Worm (Caenorhabditis elegans) whole organism, late embryonic: ENCODE results near the gene clc-12.

Experiments
- C38D4.7 ChIP-seq: fragments of 200-800 bp; sonication (Bioruptor generic); optimal IDR thresholded peaks from 2 replicates; lab custom pipeline; 2018; ENCODE audit warnings: mild to moderate bottlenecking, missing genetic modification characterization, moderate library complexity, missing compliant biosample characterization
- T23F11.4 ChIP-seq: fragments of 200-800 bp; sonication (Bioruptor generic); optimal IDR thresholded peaks from 2 replicates; lab custom pipeline; 2018; ENCODE audit warnings: mild to moderate bottlenecking, missing genetic modification characterization, missing compliant biosample characterization
- ahr-1 ChIP-seq: sonication (generic microtip); optimal IDR thresholded peaks from 2 replicates; lab custom pipeline; 2016; ENCODE audit warnings: missing genetic modification characterization, missing compliant biosample characterization
- ceh-19 ChIP-seq: fragments of 200-800 bp; sonication (Bioruptor generic); optimal IDR thresholded peaks from 2 replicates; lab custom pipeline; 2018; ENCODE audit warnings: mild to moderate bottlenecking, missing genetic modification characterization, missing compliant biosample characterization
- ceh-22 ChIP-seq: sonication (generic microtip); optimal IDR thresholded peaks from 2 replicates; lab custom pipeline; 2017; ENCODE audit warnings: missing biosample characterization, missing genetic modification characterization
- ceh-30 ChIP-seq: fragments of 150-350 bp; optimal IDR thresholded peaks from 2 replicates; lab custom pipeline; 2014; ENCODE audit warnings: missing biosample characterization, missing genetic modification characterization
- ceh-34 ChIP-seq: sonication (generic microtip); optimal IDR thresholded peaks from 2 replicates; lab custom pipeline; 2016; ENCODE audit warnings: mild to moderate bottlenecking, missing genetic modification characterization, missing compliant biosample characterization
- ceh-45 ChIP-seq: fragments of 200-800 bp; sonication (Bioruptor generic); IDR thresholded peaks from 2 replicates; pipeline ENCODE4 v1.3.6; 2022; ENCODE audit warnings: missing genetic modification reagents, missing genetic modification characterization, missing compliant biosample characterization
- ceh-9 ChIP-seq: sonication (generic microtip); optimal IDR thresholded peaks from 2 replicates; lab custom pipeline; 2016; ENCODE audit warnings: mild to moderate bottlenecking, missing genetic modification characterization, inconsistent platforms, missing compliant biosample characterization
- dmd-4 ChIP-seq: sonication (generic microtip); optimal IDR thresholded peaks from 2 replicates; lab custom pipeline; 2016; ENCODE audit warnings: borderline replicate concordance, missing genetic modification characterization, missing compliant biosample characterization
- dve-1 ChIP-seq: sonication (generic microtip); optimal IDR thresholded peaks from 2 replicates; lab custom pipeline; 2017; ENCODE audit warnings: antibody characterized with exemption, mild to moderate bottlenecking, missing genetic modification characterization, missing compliant biosample characterization
- elt-4 ChIP-seq: sonication (generic microtip); optimal IDR thresholded peaks from 2 replicates; lab custom pipeline; 2016; ENCODE audit warnings: missing genetic modification characterization, missing compliant biosample characterization
- ets-4 ChIP-seq: sonication (generic microtip); optimal IDR thresholded peaks from 2 replicates; lab custom pipeline; 2016; ENCODE audit warnings: missing genetic modification characterization, missing compliant biosample characterization
- eyg-1 ChIP-seq: sonication (generic microtip); optimal IDR thresholded peaks from 2 replicates; lab custom pipeline; 2016; ENCODE audit warnings: missing genotype, missing genetic modification characterization, missing compliant biosample characterization
- fax-1 ChIP-seq: sonication (generic microtip); optimal IDR thresholded peaks from 2 replicates; lab custom pipeline; 2016; ENCODE audit warnings: missing genotype, missing genetic modification characterization, missing compliant biosample characterization
- hlh-15 ChIP-seq: sonication (generic microtip); optimal IDR thresholded peaks from 2 replicates; lab custom pipeline; 2016; ENCODE audit warnings: missing genetic modification characterization, missing compliant biosample characterization
- hlh-30 ChIP-seq: sonication (generic microtip); optimal IDR thresholded peaks from 2 replicates; lab custom pipeline; 2017; ENCODE audit warnings: antibody characterized with exemption, missing genetic modification characterization, missing compliant biosample characterization; ENCODE audit not compliant: insufficient read depth
- lin-11 ChIP-seq: fragments of 200-800 bp; sonication (Bioruptor generic); optimal IDR thresholded peaks from 2 replicates; lab custom pipeline; 2018; ENCODE audit warnings: mild to moderate bottlenecking, missing genetic modification characterization, missing compliant biosample characterization
- nfya-1 ChIP-seq: sonication (generic microtip); optimal IDR thresholded peaks from 2 replicates; lab custom pipeline; 2017; ENCODE audit warnings: missing genetic modification characterization, mild to moderate bottlenecking, missing compliant biosample characterization, antibody characterized with exemption, moderate library complexity
- nhr-232 ChIP-seq: sonication (generic microtip); optimal IDR thresholded peaks from 2 replicates; lab custom pipeline; 2016; ENCODE audit warnings: missing genetic modification characterization, missing compliant biosample characterization
- npax-4 ChIP-seq: sonication (generic microtip); optimal IDR thresholded peaks from 2 replicates; lab custom pipeline; 2016; ENCODE audit warnings: missing genetic modification characterization, missing compliant biosample characterization
- odd-2 ChIP-seq: sonication (generic microtip); optimal IDR thresholded peaks from 2 replicates; lab custom pipeline; 2017; ENCODE audit warnings: antibody characterized with exemption, mild to moderate bottlenecking, missing genetic modification characterization, missing compliant biosample characterization
- pag-3 ChIP-seq: sonication (generic microtip); optimal IDR thresholded peaks from 2 replicates; lab custom pipeline; 2016; ENCODE audit warnings: missing compliant biosample characterization, missing genetic modification characterization, borderline replicate concordance
- pax-1 ChIP-seq: fragments of 150-350 bp; optimal IDR thresholded peaks from 2 replicates; lab custom pipeline; 2014; ENCODE audit warnings: missing biosample characterization, missing genetic modification characterization
- pha-2 ChIP-seq: sonication (generic microtip); optimal IDR thresholded peaks from 2 replicates; lab custom pipeline; 2017; ENCODE audit warnings: mild to moderate bottlenecking, missing genetic modification characterization, missing compliant biosample characterization
- pha-4 ChIP-seq: fragments of 150-350 bp; optimal IDR thresholded peaks from 2 replicates; lab custom pipeline; 2018; ENCODE audit warnings: missing biosample characterization, missing genetic modification reagents, missing genetic modification characterization
- rnt-1 ChIP-seq: sonication (generic microtip); optimal IDR thresholded peaks from 2 replicates; lab custom pipeline; 2016; ENCODE audit warnings: missing genetic modification characterization, missing compliant biosample characterization
- sdc-2 ChIP-seq: sonication (generic microtip); optimal IDR thresholded peaks from 2 replicates; lab custom pipeline; 2016; ENCODE audit warnings: missing genotype, missing genetic modification characterization, missing compliant biosample characterization
- sox-2 ChIP-seq: fragments of 200-800 bp; sonication (Bioruptor generic); IDR thresholded peaks from 2 replicates; pipeline ENCODE4 v1.3.6; 2022; ENCODE audit warnings: missing genetic modification reagents, missing genetic modification characterization, missing compliant biosample characterization
- sox-4 ChIP-seq: sonication (generic microtip); optimal IDR thresholded peaks from 2 replicates; lab custom pipeline; 2017; ENCODE audit warnings: mild to moderate bottlenecking, missing genetic modification characterization, inconsistent platforms, missing compliant biosample characterization
- tbx-2 ChIP-seq: sonication (generic microtip); optimal IDR thresholded peaks from 2 replicates; lab custom pipeline; 2016; ENCODE audit warnings: missing genetic modification characterization, missing compliant biosample characterization
- tbx-7 ChIP-seq: sonication (generic microtip); optimal IDR thresholded peaks from 2 replicates; lab custom pipeline; 2016; ENCODE audit warnings: missing genotype, missing genetic modification characterization, missing compliant biosample characterization
- unc-3 ChIP-seq, 2 experiments: fragments of 200-800 bp in 1 of 2; sonication (Bioruptor generic) in 1 of 2; sonication (generic microtip) in 1 of 2; conservative IDR thresholded peaks in 1 of 2; optimal IDR thresholded peaks in 1 of 2; 2 replicates each; pipeline versions ENCODE4 v1.3.6 to Lab custom; 2016 to 2022; ENCODE audit warnings: missing compliant biosample characterization in 2 of 2, missing genetic modification characterization in 2 of 2, missing genetic modification reagents in 1 of 2
- unc-42 ChIP-seq: sonication (generic microtip); optimal IDR thresholded peaks from 2 replicates; lab custom pipeline; 2016; ENCODE audit warnings: missing genotype, missing genetic modification characterization, missing compliant biosample characterization
- unc-55 ChIP-seq: sonication (generic microtip); optimal IDR thresholded peaks from 2 replicates; lab custom pipeline; 2017; ENCODE audit warnings: missing biosample characterization, missing genetic modification reagents, missing genetic modification characterization
- unc-86 ChIP-seq: sonication (generic microtip); optimal IDR thresholded peaks from 2 replicates; lab custom pipeline; 2016; ENCODE audit warnings: missing genetic modification characterization, missing compliant biosample characterization
- zip-5 ChIP-seq: sonication (generic microtip); optimal IDR thresholded peaks from 2 replicates; lab custom pipeline; 2016; ENCODE audit warnings: missing genetic modification characterization, missing compliant biosample characterization
- ztf-16 ChIP-seq: sonication (generic microtip); optimal IDR thresholded peaks from 2 replicates; lab custom pipeline; 2017; ENCODE audit warnings: missing genetic modification characterization, missing compliant biosample characterization

The clc-12 gene

DNA sequence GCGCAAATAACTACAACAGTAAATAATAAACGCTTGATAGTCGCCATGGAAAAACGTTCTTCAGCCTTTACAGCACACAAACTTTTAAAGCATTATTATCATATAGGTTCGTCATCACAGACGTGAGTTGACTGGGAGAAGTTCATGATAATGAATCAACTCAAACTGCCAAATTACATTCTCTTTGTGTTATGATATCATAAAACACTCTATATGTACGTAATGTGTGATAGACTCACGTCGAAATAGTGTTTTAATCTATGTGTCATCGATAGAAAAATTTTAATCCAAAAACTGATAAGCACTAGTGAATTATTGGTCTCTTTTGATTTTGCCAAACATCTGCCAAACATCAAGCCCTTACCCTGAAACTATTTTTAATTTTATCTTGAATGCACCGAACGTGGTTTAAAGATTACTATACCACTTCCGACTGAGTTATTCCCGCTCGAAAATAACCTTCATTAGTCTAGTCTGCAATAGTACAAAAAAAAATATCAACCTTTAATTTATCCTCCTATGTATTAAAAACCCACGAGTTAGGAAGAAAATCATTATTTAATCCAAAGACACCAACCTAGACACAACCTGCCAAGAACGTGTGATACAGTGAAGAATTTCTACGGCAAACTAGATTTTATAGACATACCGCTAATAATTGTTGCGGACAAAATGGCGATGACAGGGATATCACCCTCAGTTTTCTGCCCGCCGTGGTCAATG, at the start of gene clc-12, which contains the start of gene clec-240:
Gene clc-12, minus strand, starts transcription at position 47 of the 723 bp plus-strand sequence.
Gene clec-240, plus strand, starts transcription at position 673 of the 723 bp plus-strand sequence.
- no peak for TF ChIP-seq ets-4 (tag; lab: Kevin White, UChicago)
- no peak for TF ChIP-seq fax-1 (tag; lab: Kevin White, UChicago)
- TF ChIP-seq hlh-15 (tag; lab: Kevin White, UChicago): no peak
- TF ChIP-seq ceh-19 (GFP tag; lab: Kevin White, UChicago): no peak
- TF ChIP-seq eyg-1 (tag; lab: Kevin White, UChicago): no peak
- TF ChIP-seq unc-55 (GFP tag; lab: Kevin White, UChicago): no peak
- no peak for TF ChIP-seq pag-3
- no peak for TF ChIP-seq zip-5 (tag; lab: Kevin White, UChicago)
- TF ChIP-seq sox-4 (tag; lab: Kevin White, UChicago): no peak
- no peak for TF ChIP-seq ceh-34 (tag; lab: Kevin White, UChicago)
- TF ChIP-seq unc-86 (tag; lab: Kevin White, UChicago): no peak
- TF ChIP-seq pha-4: no peak
- TF ChIP-seq pha-2: no peak
- TF ChIP-seq unc-42 (tag; lab: Kevin White, UChicago): no peak
- TF ChIP-seq hlh-30 (tag; lab: Kevin White, UChicago): no peak
- TF ChIP-seq ceh-9: no peak

DNA sequence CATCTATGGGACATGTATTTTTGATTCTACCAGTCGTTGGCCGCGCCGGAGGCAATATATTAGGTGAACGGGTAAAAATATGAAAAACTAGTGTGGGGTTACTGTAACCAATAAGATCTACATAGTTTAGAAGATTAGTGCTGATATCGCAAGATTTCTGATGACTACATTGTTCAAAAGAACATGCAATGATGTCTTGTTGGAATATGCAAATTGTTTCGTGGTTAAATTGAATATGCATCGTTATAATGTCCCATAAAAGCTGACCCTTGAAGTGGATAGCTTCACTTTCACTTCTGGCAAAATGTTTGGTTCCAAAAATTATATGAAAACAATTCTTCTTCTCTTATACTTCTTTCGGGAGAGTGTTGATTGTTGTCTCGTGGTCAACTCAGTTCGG, 35.3 kb upstream of the clc-12 start, which contains the start of gene F28B1.2:
Gene F28B1.2, plus strand, starts transcription at position 301 of the 400 bp plus-strand sequence.
- TF ChIP-seq lin-11 (no peak), ahr-1 (tag; lab: Kevin White, UChicago) (no peak), ztf-16 (no peak), hlh-15 (tag; lab: Kevin White, UChicago) (no peak), T23F11.4 (no peak), pax-1 (tag; lab: Kevin White, UChicago) (no peak), tbx-2 (tag; lab: Kevin White, UChicago) (no peak), npax-4 (no peak), pha-4 (no peak), odd-2 (tag; lab: Kevin White, UChicago) (no peak), dve-1 (tag; lab: Kevin White, UChicago) (no peak)

DNA sequence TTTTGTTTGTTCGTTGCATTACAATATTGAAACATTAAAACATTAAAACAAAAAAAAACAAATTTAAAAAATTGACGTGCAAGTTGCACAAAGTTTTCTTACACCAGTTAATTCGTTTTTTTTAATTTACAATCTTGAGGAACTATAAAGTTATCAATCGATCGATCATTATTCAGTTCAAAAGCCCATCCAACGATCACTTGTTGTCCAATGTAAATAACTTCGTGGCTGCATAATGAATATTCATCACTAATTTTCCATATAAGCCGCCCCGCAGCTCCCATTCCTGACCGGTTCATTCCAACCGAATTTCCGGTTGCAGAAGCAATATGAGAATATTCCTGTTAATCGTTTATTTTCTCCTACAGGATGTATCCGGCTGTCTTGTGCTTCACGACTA, 33.1 kb upstream of the clc-12 start, which contains the start of gene hpo-33:
Gene hpo-33, plus strand, starts transcription at position 301 of the 400 bp plus-strand sequence.
- no peak for TF ChIP-seq unc-3 (GFP tag; conservative IDR thresholded peaks at IDR 0.05; lab: Robert Waterston, UW)
- no peak for TF ChIP-seq unc-3 (tag; optimal IDR thresholded peaks at IDR 0.05; lab: Kevin White, UChicago)
- TF ChIP-seq ceh-22 (tag; lab: Kevin White, UChicago): no peak
- no peak for TF ChIP-seq ztf-16
- TF ChIP-seq odd-2 (tag; lab: Kevin White, UChicago): no peak
- TF ChIP-seq T23F11.4: no peak
- no peak for TF ChIP-seq C38D4.7 (GFP tag; lab: Kevin White, UChicago)
- no peak for TF ChIP-seq tbx-7 (tag; lab: Kevin White, UChicago)
- no peak for TF ChIP-seq rnt-1
- no peak for TF ChIP-seq unc-42 (tag; lab: Kevin White, UChicago)
- TF ChIP-seq pha-2: no peak
- no peak for TF ChIP-seq dmd-4 (tag; lab: Kevin White, UChicago)
- TF ChIP-seq nfya-1 (tag; lab: Kevin White, UChicago): no peak
- TF ChIP-seq elt-4 (tag; lab: Kevin White, UChicago): no peak
- TF ChIP-seq ceh-34 (tag; lab: Kevin White, UChicago): no peak
- no peak for TF ChIP-seq zip-5 (tag; lab: Kevin White, UChicago)

DNA sequence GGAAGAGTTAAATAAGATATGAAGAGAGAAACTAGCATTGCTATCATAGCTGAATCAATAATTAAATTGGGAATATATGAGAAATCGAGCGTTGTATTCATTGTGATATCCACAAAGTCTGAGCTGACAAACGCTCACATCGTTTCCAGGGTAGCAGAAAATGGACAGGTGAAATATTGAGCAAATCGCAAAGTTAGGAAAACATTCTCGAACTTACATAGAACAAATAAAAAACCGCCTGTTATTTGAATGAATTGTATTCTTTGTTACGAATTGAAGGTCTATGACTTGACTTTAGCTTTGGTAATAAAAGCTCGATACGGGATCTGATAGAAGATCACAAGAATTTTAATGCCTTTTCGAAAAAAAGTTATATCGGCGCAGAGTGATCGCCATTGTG, 26.7 kb upstream of the clc-12 start, which contains the start of gene srz-94:
Gene srz-94, minus strand, starts transcription at position 101 of the 400 bp plus-strand sequence.
- TF ChIP-seq ceh-45 (GFP tag; lab: Robert Waterston, UW) (no peak), zip-5 (tag; lab: Kevin White, UChicago) (no peak), sdc-2 (tag; lab: Kevin White, UChicago) (no peak), ceh-30 (tag; lab: Kevin White, UChicago) (no peak), T23F11.4 (no peak), ceh-22 (tag; lab: Kevin White, UChicago) (no peak), sox-2 (GFP tag; lab: Robert Waterston, UW) (no peak), nhr-232 (no peak), rnt-1 (no peak), ceh-19 (GFP tag; lab: Kevin White, UChicago) (no peak)
